Worm (Caenorhabditis elegans) whole organism, L4 larva: ENCODE measurements around the gene srx-78.
A peak's percentile ranks its signal among the peaks of the same experiment; 100 is the strongest.

ENCODE experiments used
- F10B5.3 ChIP-seq: sonication (generic microtip); optimal IDR thresholded peaks from 2 replicates; lab custom pipeline; 2016; ENCODE audit warnings: mild to moderate bottlenecking, missing genetic modification characterization, missing compliant biosample characterization
- F26F4.8 ChIP-seq: fragments of 200-800 bp; sonication (Bioruptor generic); conservative IDR thresholded peaks from 2 replicates; pipeline ENCODE4 v1.3.6; 2022; ENCODE audit warnings: missing genetic modification characterization, missing compliant biosample characterization
- F49E8.2 ChIP-seq: sonication (generic microtip); optimal IDR thresholded peaks from 2 replicates; lab custom pipeline; 2016; ENCODE audit warnings: missing compliant biosample characterization, mild to moderate bottlenecking, missing genetic modification characterization, borderline replicate concordance
- T20F7.1 ChIP-seq: fragments of 200-800 bp; sonication (Bioruptor generic); optimal IDR thresholded peaks from 2 replicates; lab custom pipeline; 2018; ENCODE audit warnings: mild to moderate bottlenecking, missing genetic modification characterization, missing compliant biosample characterization
- T26A8.4 ChIP-seq: fragments of 200-800 bp; sonication (Bioruptor generic); IDR thresholded peaks from 2 replicates; pipeline ENCODE4 v1.3.6; 2022; ENCODE audit warnings: missing genetic modification characterization, missing compliant biosample characterization
- ZK337.2 ChIP-seq: fragments of 200-800 bp; sonication (Bioruptor generic); IDR thresholded peaks from 2 replicates; pipeline ENCODE4 v1.3.6; 2022; ENCODE audit warnings: missing genetic modification reagents, missing genetic modification characterization, missing compliant biosample characterization
- ZK546.5 ChIP-seq, 2 experiments: sonication (generic microtip); optimal IDR thresholded peaks; 2 replicates each; lab custom pipeline; 2017; ENCODE audit warnings: missing biosample characterization in 2 of 2, missing genetic modification characterization in 2 of 2
- aly-2 ChIP-seq: sonication (generic microtip); optimal IDR thresholded peaks from 2 replicates; lab custom pipeline; 2018; ENCODE audit warnings: missing biosample characterization, missing genetic modification characterization
- ama-1 ChIP-seq: fragments of 150-350 bp; optimal IDR thresholded peaks from 2 replicates; lab custom pipeline; 2014; ENCODE audit warnings: inconsistent platforms, mixed read lengths
- arid-1 ChIP-seq: fragments of 200-800 bp; sonication (Bioruptor generic); conservative IDR thresholded peaks from 2 replicates; pipeline ENCODE4 v1.3.6; 2022; ENCODE audit warnings: missing genetic modification reagents, missing genetic modification characterization, missing compliant biosample characterization
- attf-4 ChIP-seq: sonication (generic microtip); optimal IDR thresholded peaks from 3 replicates; lab custom pipeline; 2017; ENCODE audit warnings: missing biosample characterization, missing genetic modification characterization
- ceh-32 ChIP-seq: sonication (generic microtip); optimal IDR thresholded peaks from 2 replicates; lab custom pipeline; 2016; ENCODE audit warnings: mild to moderate bottlenecking, missing genetic modification characterization, missing compliant biosample characterization; ENCODE audit not compliant: poor library complexity
- ceh-44 ChIP-seq: fragments of 200-800 bp; sonication (Bioruptor generic); IDR thresholded peaks from 2 replicates; pipeline ENCODE4 v1.3.6; 2022; ENCODE audit warnings: missing genetic modification reagents, missing genetic modification characterization, missing compliant biosample characterization
- ctbp-1 ChIP-seq: fragments of 200-800 bp; sonication (Bioruptor generic); IDR thresholded peaks from 2 replicates; pipeline ENCODE4 v1.3.6; 2022; ENCODE audit warnings: missing genetic modification reagents, missing genetic modification characterization, missing compliant biosample characterization
- dmd-6 ChIP-seq: fragments of 200-800 bp; sonication (Bioruptor generic); IDR thresholded peaks from 2 replicates; pipeline ENCODE4 v1.3.6; 2022; ENCODE audit warnings: missing genetic modification reagents, missing genetic modification characterization, missing compliant biosample characterization
- dmd-9 ChIP-seq: fragments of 200-800 bp; sonication (Bioruptor generic); IDR thresholded peaks from 2 replicates; pipeline ENCODE4 v1.3.6; 2022; ENCODE audit warnings: missing genetic modification reagents, missing genetic modification characterization, missing compliant biosample characterization
- dpl-1 ChIP-seq: fragments of 150-350 bp; optimal IDR thresholded peaks from 2 replicates; lab custom pipeline; 2014; ENCODE audit warnings: missing biosample characterization, missing genetic modification reagents, missing genetic modification characterization
- duxl-1 ChIP-seq: sonication (generic microtip); optimal IDR thresholded peaks from 2 replicates; lab custom pipeline; 2016; ENCODE audit warnings: mild to moderate bottlenecking, missing genetic modification characterization, moderate library complexity, missing compliant biosample characterization; ENCODE audit not compliant: poor library complexity
- dve-1 ChIP-seq: sonication (generic microtip); optimal IDR thresholded peaks from 2 replicates; lab custom pipeline; 2017; ENCODE audit warnings: antibody characterized with exemption, mild to moderate bottlenecking, missing genetic modification characterization, missing compliant biosample characterization; ENCODE audit not compliant: insufficient read depth
- egl-27 ChIP-seq: sonication (generic microtip); optimal IDR thresholded peaks from 3 replicates; lab custom pipeline; 2017; ENCODE audit warnings: missing biosample characterization, missing genetic modification reagents, missing genetic modification characterization
- fkh-10 ChIP-seq: fragments of 150-350 bp; optimal IDR thresholded peaks from 2 replicates; lab custom pipeline; 2014; ENCODE audit warnings: missing biosample characterization, missing genetic modification reagents, missing genetic modification characterization
- fos-1 ChIP-seq: fragments of 150-350 bp; optimal IDR thresholded peaks from 2 replicates; lab custom pipeline; 2014; ENCODE audit warnings: missing biosample characterization, missing genetic modification characterization
- gei-8 ChIP-seq: fragments of 200-800 bp; sonication (Bioruptor generic); optimal IDR thresholded peaks from 2 replicates; lab custom pipeline; 2018; ENCODE audit warnings: mild to moderate bottlenecking, missing genetic modification characterization, missing compliant biosample characterization
- hlh-11 ChIP-seq: fragments of 200-800 bp; sonication (Bioruptor generic); optimal IDR thresholded peaks from 2 replicates; lab custom pipeline; 2018; ENCODE audit warnings: mild to moderate bottlenecking, missing genetic modification characterization, missing compliant biosample characterization
- hmg-1.1 ChIP-seq: fragments of 200-800 bp; sonication (Bioruptor generic); IDR thresholded peaks from 2 replicates; pipeline ENCODE4 v1.3.6; 2022; ENCODE audit warnings: missing genetic modification reagents, missing genetic modification characterization, missing compliant biosample characterization
- lim-7 ChIP-seq: fragments of 200-800 bp; sonication (Bioruptor generic); IDR thresholded peaks from 2 replicates; pipeline ENCODE4 v1.3.6; 2022; ENCODE audit warnings: missing genetic modification characterization, missing compliant biosample characterization
- lin-1 ChIP-seq: fragments of 200-800 bp; sonication (Bioruptor generic); IDR thresholded peaks from 2 replicates; pipeline ENCODE4 v1.3.6; 2022; ENCODE audit warnings: missing genetic modification reagents, missing genetic modification characterization, missing compliant biosample characterization
- lin-39 ChIP-seq: fragments of 150-350 bp; optimal IDR thresholded peaks from 2 replicates; lab custom pipeline; 2014; ENCODE audit warnings: missing biosample characterization, missing genetic modification reagents, missing genetic modification characterization
- lir-3 ChIP-seq: sonication (generic microtip); optimal IDR thresholded peaks from 2 replicates; lab custom pipeline; 2016; ENCODE audit warnings: mild to moderate bottlenecking, missing genetic modification characterization, missing compliant biosample characterization
- madf-5 ChIP-seq, 2 experiments: fragments of 200-800 bp; sonication (Bioruptor generic); IDR thresholded peaks; 2 replicates each; pipeline ENCODE4 v1.3.6; 2022; ENCODE audit warnings: missing compliant biosample characterization in 2 of 2, missing genetic modification characterization in 2 of 2
- mdt-29 ChIP-seq: fragments of 200-800 bp; sonication (Bioruptor generic); IDR thresholded peaks from 2 replicates; pipeline ENCODE4 v1.3.6; 2022; ENCODE audit warnings: missing genetic modification reagents, missing genetic modification characterization, missing compliant biosample characterization
- nhr-111 ChIP-seq: fragments of 200-800 bp; sonication (Bioruptor generic); optimal IDR thresholded peaks from 2 replicates; lab custom pipeline; 2018; ENCODE audit warnings: mild to moderate bottlenecking, missing genetic modification characterization, missing compliant biosample characterization
- nhr-41 ChIP-seq: fragments of 200-800 bp; sonication (Bioruptor generic); IDR thresholded peaks from 2 replicates; pipeline ENCODE4 v1.3.6; 2022; ENCODE audit warnings: missing genetic modification reagents, missing genetic modification characterization, missing compliant biosample characterization
- nhr-42 ChIP-seq: fragments of 200-800 bp; sonication (Bioruptor generic); IDR thresholded peaks from 2 replicates; pipeline ENCODE4 v1.3.6; 2022; ENCODE audit warnings: missing genetic modification characterization, missing compliant biosample characterization
- nhr-48 ChIP-seq: sonication (generic microtip); optimal IDR thresholded peaks from 2 replicates; lab custom pipeline; 2016; ENCODE audit warnings: mild to moderate bottlenecking, missing genetic modification characterization, missing compliant biosample characterization
- nhr-6 ChIP-seq: fragments of 150-350 bp; optimal IDR thresholded peaks from 2 replicates; lab custom pipeline; 2014; ENCODE audit warnings: missing biosample characterization, missing genetic modification characterization
- pha-4 ChIP-seq, 2 experiments: fragments of 150-350 bp in 1 of 2; fragments of 200-800 bp in 1 of 2; sonication (Bioruptor generic) in 1 of 2; IDR thresholded peaks in 1 of 2; optimal IDR thresholded peaks in 1 of 2; 2 replicates each; pipeline versions ENCODE4 v1.3.6 to Lab custom; 2014 to 2022; ENCODE audit warnings: missing genetic modification characterization in 2 of 2, missing genetic modification reagents in 2 of 2, missing biosample characterization in 1 of 2, missing compliant biosample characterization in 1 of 2
- php-3 ChIP-seq: fragments of 200-800 bp; sonication (Bioruptor generic); IDR thresholded peaks from 2 replicates; pipeline ENCODE4 v1.3.6; 2022; ENCODE audit warnings: missing genetic modification reagents, missing genetic modification characterization, missing compliant biosample characterization
- rbr-2 ChIP-seq: sonication (generic microtip); optimal IDR thresholded peaks from 2 replicates; lab custom pipeline; 2016; ENCODE audit warnings: missing genotype, missing genetic modification characterization, missing compliant biosample characterization
- set-16 ChIP-seq: fragments of 200-800 bp; sonication (Bioruptor generic); IDR thresholded peaks from 2 replicates; pipeline ENCODE4 v1.3.6; 2022; ENCODE audit warnings: missing genetic modification reagents, missing genetic modification characterization, missing compliant biosample characterization
- snpc-1.2 ChIP-seq: fragments of 200-800 bp; sonication (Bioruptor generic); IDR thresholded peaks from 2 replicates; pipeline ENCODE4 v1.3.6; 2022; ENCODE audit warnings: missing genetic modification reagents, missing genetic modification characterization, missing compliant biosample characterization
- snpc-4 ChIP-seq: fragments of 150-350 bp; optimal IDR thresholded peaks from 2 replicates; lab custom pipeline; 2014; ENCODE audit warnings: missing biosample characterization, missing genetic modification characterization
- spr-1 ChIP-seq: sonication (generic microtip); optimal IDR thresholded peaks from 2 replicates; lab custom pipeline; 2016; ENCODE audit warnings: mild to moderate bottlenecking, missing genetic modification characterization, missing compliant biosample characterization
- tag-97 ChIP-seq: fragments of 200-800 bp; sonication (Bioruptor generic); IDR thresholded peaks from 2 replicates; pipeline ENCODE4 v1.3.6; 2022; ENCODE audit warnings: missing genetic modification characterization, missing compliant biosample characterization
- tra-1 ChIP-seq: fragments of 200-800 bp; sonication (Bioruptor generic); IDR thresholded peaks from 2 replicates; pipeline ENCODE4 v1.3.6; 2022; ENCODE audit warnings: missing genetic modification reagents, missing genetic modification characterization, missing compliant biosample characterization
- unc-130 ChIP-seq: sonication (generic microtip); optimal IDR thresholded peaks from 2 replicates; lab custom pipeline; 2016; ENCODE audit warnings: missing genetic modification reagents, missing genetic modification characterization, missing compliant biosample characterization
- unc-39 ChIP-seq: sonication (generic microtip); optimal IDR thresholded peaks from 2 replicates; lab custom pipeline; 2017; ENCODE audit warnings: missing biosample characterization, missing genetic modification characterization
- zag-1 ChIP-seq: fragments of 150-350 bp; optimal IDR thresholded peaks from 2 replicates; lab custom pipeline; 2014; ENCODE audit warnings: missing biosample characterization, missing genetic modification characterization
- zfp-3 ChIP-seq: fragments of 200-800 bp; sonication (Bioruptor generic); conservative IDR thresholded peaks from 2 replicates; pipeline ENCODE4 v1.3.6; 2022; ENCODE audit warnings: missing genetic modification reagents, missing genetic modification characterization, missing compliant biosample characterization
- zip-2 ChIP-seq: fragments of 150-350 bp; optimal IDR thresholded peaks from 2 replicates; lab custom pipeline; 2014; ENCODE audit warnings: missing biosample characterization, missing genetic modification characterization
- ztf-7 ChIP-seq: fragments of 150-350 bp; optimal IDR thresholded peaks from 2 replicates; lab custom pipeline; 2014; ENCODE audit warnings: missing biosample characterization, missing genetic modification characterization

srx-78 gene

ce11 chrV:15065068-15065744 is 29.6 kb upstream of the srx-78 start, which contains the start of gene C25D7.9 (continued):
- TF ChIP-seq dmd-9 (GFP tag; lab: Robert Waterston, UW) (peak; percentile 49; the same call in 1 of the 2 replicates), spr-1 (tag; lab: Kevin White, UChicago) (no peak), hlh-11 (tag; lab: Kevin White, UChicago) (peak; percentile 56), fos-1 (tag; lab: Kevin White, UChicago) (no peak), duxl-1 (tag; lab: Kevin White, UChicago) (no peak), nhr-48 (tag; lab: Kevin White, UChicago) (no peak), madf-5 (GFP tag; IDR thresholded peaks at IDR 0.05; lab: Robert Waterston, UW) (no peak), pha-4 (GFP tag; IDR thresholded peaks at IDR 0.05; lab: Robert Waterston, UW) (no peak), pha-4 (tag; optimal IDR thresholded peaks at IDR 0.05; lab: Kevin White, UChicago) (no peak), nhr-6 (peak; percentile 60), unc-130 (GFP tag; lab: Kevin White, UChicago) (no peak), hmg-1.1 (peak; percentile 40; the same call in 1 of the 2 replicates), ZK546.5 (tag; optimal IDR thresholded peaks at IDR 0.05; lab: Kevin White, UChicago) (no peak), T20F7.1 (no peak), nhr-41 (GFP tag; lab: Robert Waterston, UW) (no peak), lin-1 (GFP tag; lab: Robert Waterston, UW) (no peak), ctbp-1 (no peak), egl-27 (tag; lab: Kevin White, UChicago) (no peak), ztf-7 (tag; lab: Kevin White, UChicago) (no peak), dmd-6 (peak; percentile 7; the same call in 1 of the 2 replicates), tra-1 (GFP tag; lab: Robert Waterston, UW) (no peak), nhr-42 (GFP tag; lab: Robert Waterston, UW) (no peak), attf-4 (no peak), fkh-10 (GFP tag; lab: Kevin White, UChicago) (no peak), lin-39 (tag; lab: Kevin White, UChicago) (no peak), set-16 (GFP tag; lab: Robert Waterston, UW) (peak; percentile 52), gei-8 (GFP tag; lab: Kevin White, UChicago) (no peak), mdt-29 (GFP tag; lab: Robert Waterston, UW) (no peak), dpl-1 (GFP tag; lab: Kevin White, UChicago) (peak; percentile 31), ceh-32 (no peak), dve-1 (tag; lab: Kevin White, UChicago) (peak; percentile 26), T26A8.4 (GFP tag; lab: Robert Waterston, UW) (no peak; the same call in 1 of the 2 replicates), tag-97 (GFP tag; lab: Robert Waterston, UW) (no peak), lir-3 (tag; lab: Kevin White, UChicago) (no peak), snpc-4 (tag; lab: Kevin White, UChicago) (no peak), rbr-2 (tag; lab: Kevin White, UChicago) (peak; percentile 15), ZK337.2 (no peak), arid-1 (GFP tag; lab: Robert Waterston, UW) (no peak), aly-2 (tag; lab: Kevin White, UChicago) (no peak), F10B5.3 (tag; lab: Kevin White, UChicago) (no peak), F49E8.2 (tag; lab: Kevin White, UChicago) (no peak), zfp-3 (no peak), zip-2 (tag; lab: Kevin White, UChicago) (no peak), snpc-1.2 (GFP tag; lab: Robert Waterston, UW) (no peak), php-3 (no peak), nhr-111 (GFP tag; lab: Kevin White, UChicago) (no peak), zag-1 (tag; lab: Kevin White, UChicago) (no peak), ama-1 (no peak), ceh-44 (GFP tag; lab: Robert Waterston, UW) (no peak), unc-39 (no peak), lim-7 (GFP tag; lab: Robert Waterston, UW) (no peak), F26F4.8 (GFP tag; lab: Robert Waterston, UW) (no peak)
